Worm (Caenorhabditis elegans) whole organism, young adult: ENCODE measurements around the gene com-1.

Source experiments
- F39B2.1 ChIP-seq: fragments of 200-800 bp; sonication (Bioruptor generic); IDR thresholded peaks from 2 replicates; pipeline ENCODE4 v1.3.6; 2022; ENCODE audit warnings: missing genetic modification reagents, missing genetic modification characterization, missing compliant biosample characterization
- attf-5 ChIP-seq: fragments of 200-800 bp; sonication (Bioruptor generic); optimal IDR thresholded peaks from 2 replicates; lab custom pipeline; 2018; ENCODE audit warnings: mild to moderate bottlenecking, missing genetic modification characterization, missing compliant biosample characterization
- lag-1 ChIP-seq: fragments of 200-800 bp; sonication (Bioruptor generic); IDR thresholded peaks from 2 replicates; pipeline ENCODE4 v1.3.6; 2022; ENCODE audit warnings: missing genetic modification reagents, missing genetic modification characterization, missing compliant biosample characterization
- snpc-4 ChIP-seq, 5 experiments: fragments of 150-350 bp in 1 of 5; sonication (generic microtip) in 4 of 5; optimal IDR thresholded peaks; 2 replicates each; lab custom pipeline; 2014 to 2018; ENCODE audit warnings: missing genetic modification characterization in 5 of 5, missing biosample characterization in 3 of 5, antibody characterized with exemption in 2 of 5, mild to moderate bottlenecking in 2 of 5, missing compliant biosample characterization in 2 of 5, missing genotype in 2 of 5, moderate library complexity in 2 of 5, missing genetic modification reagents in 1 of 5
- unc-130 ChIP-seq: sonication (generic microtip); optimal IDR thresholded peaks from 2 replicates; lab custom pipeline; 2016; ENCODE audit warnings: missing genetic modification reagents, missing genetic modification characterization, missing compliant biosample characterization
- unc-62 ChIP-seq: fragments of 150-350 bp; optimal IDR thresholded peaks from 2 replicates; lab custom pipeline; 2014; ENCODE audit warnings: missing biosample characterization, missing genetic modification reagents, missing genetic modification characterization
- ztf-18 ChIP-seq: sonication (generic microtip); optimal IDR thresholded peaks from 2 replicates; lab custom pipeline; 2016; ENCODE audit warnings: missing genotype, mild to moderate bottlenecking, missing genetic modification characterization, missing compliant biosample characterization

DNA sequence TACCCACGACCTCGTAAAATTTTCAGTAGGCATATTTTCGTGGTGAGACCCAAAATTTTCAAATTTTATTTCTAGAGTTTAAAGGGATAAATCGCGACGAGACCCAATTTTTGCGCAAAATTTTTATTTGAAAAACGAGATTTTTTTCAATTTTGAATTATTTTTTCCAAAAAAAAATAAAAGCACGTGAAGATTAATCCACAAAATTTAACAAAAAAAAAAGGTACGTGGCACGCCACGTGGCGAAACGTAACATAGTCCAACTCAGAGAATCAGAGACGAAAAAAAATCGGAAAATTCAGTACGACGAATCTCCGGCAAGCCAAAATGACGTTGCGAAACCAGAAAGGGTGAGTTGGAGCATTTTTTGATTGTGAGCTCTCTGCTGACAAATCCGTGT is 21.0 kb upstream of the com-1 start, which contains the start of gene C44B9.2:
- TF ChIP-seq unc-130 (GFP tag; lab: Kevin White, UChicago), result no peak
- TF ChIP-seq F39B2.1 (GFP tag; lab: Robert Waterston, UW), result no peak
- TF ChIP-seq unc-62 (GFP tag; lab: Kevin White, UChicago), result no peak
- no peak for TF ChIP-seq attf-5 (GFP tag; lab: Kevin White, UChicago)
- no peak for TF ChIP-seq ztf-18 (tag; lab: Kevin White, UChicago)
- TF ChIP-seq snpc-4 (GFP tag; optimal IDR thresholded peaks at IDR 0.05; lab: Kevin White, UChicago), result no peak
- TF ChIP-seq snpc-4 (tag; optimal IDR thresholded peaks at IDR 0.05; lab: Kevin White, UChicago), result no peak
- no peak for TF ChIP-seq lag-1 (GFP tag; lab: Robert Waterston, UW)
